Fruit fly (Drosophila melanogaster): ENCODE data around the gene Ube4A.

Gene Ube4A

dm6 chr2L:6667719-6668325, 9.5 kb downstream of the Ube4A start, which contains the start of gene Galt (continued):
- TF ChIP-seq CG10267 (tag; optimal IDR thresholded peaks at IDR 0.05) (peak; percentile 66), CG18599 (GFP tag; optimal IDR thresholded peaks at IDR 0.05) (peak; percentile 21), pzg (GFP tag; optimal IDR thresholded peaks at IDR 0.05) (peak; percentile 33), CG12391 (tag; optimal IDR thresholded peaks at IDR 0.05) (peak; percentile 58), Ada2b (GFP tag; IDR thresholded peaks at IDR 0.05) (peak; percentile 21; the same call in 1 of the 2 replicates), chinmo (GFP tag; IDR thresholded peaks at IDR 0.05; ENCODE audit: partially characterized antibody) (peak; percentile 90; the same call in 3 of the 4 replicates), zfh2 (GFP tag; optimal IDR thresholded peaks at IDR 0.05) (no peak), unpg (GFP tag; optimal IDR thresholded peaks at IDR 0.05) (peak; percentile 39), MESR4 (GFP tag; optimal IDR thresholded peaks at IDR 0.05) (peak; percentile 33), scrt (GFP tag; optimal IDR thresholded peaks at IDR 0.05) (no peak), crp (GFP tag; optimal IDR thresholded peaks at IDR 0.05) (peak in 1 of 2 experiments; percentile 73), Sry-β (GFP tag; optimal IDR thresholded peaks at IDR 0.05) (peak; percentile 76), lbe (GFP tag; optimal IDR thresholded peaks at IDR 0.05) (peak; percentile 19), Nf-YB (GFP tag; optimal IDR thresholded peaks at IDR 0.05) (peak; percentile 14), fru (optimal IDR thresholded peaks at IDR 0.05) (no peak), mld (GFP tag; IDR thresholded peaks at IDR 0.05; ENCODE audit: partially characterized antibody) (peak; percentile 47; the same call in 1 of the 3 replicates), CG2120 (GFP tag; optimal IDR thresholded peaks at IDR 0.05) (peak; percentile 59), CTCF (GFP tag; optimal IDR thresholded peaks at IDR 0.05) (no peak), CG8290 (GFP tag; optimal IDR thresholded peaks at IDR 0.05) (no peak), CG8290 (tag; optimal IDR thresholded peaks at IDR 0.05) (peak in 1 of 2 experiments; percentile 33), btn (GFP tag; optimal IDR thresholded peaks at IDR 0.05) (no peak), Dref (GFP tag; IDR thresholded peaks at IDR 0.05) (peak; percentile 63), Scr (GFP tag; IDR thresholded peaks at IDR 0.05; ENCODE audit: partially characterized antibody) (peak; percentile 77), nmo (GFP tag; optimal IDR thresholded peaks at IDR 0.05) (peak; percentile 52), ewg (GFP tag; optimal IDR thresholded peaks at IDR 0.05) (no peak), CG9817 (tag; optimal IDR thresholded peaks at IDR 0.05) (peak; percentile 31), Asciz (GFP tag; optimal IDR thresholded peaks at IDR 0.05) (peak; percentile 6), cato (GFP tag; optimal IDR thresholded peaks at IDR 0.05; ENCODE audit: borderline replicate concordance) (no peak), mirr (GFP tag; optimal IDR thresholded peaks at IDR 0.05) (peak; percentile 54), CG3281 (GFP tag; optimal IDR thresholded peaks at IDR 0.05) (peak; percentile 44), lmd (GFP tag; IDR thresholded peaks at IDR 0.05) (no peak), kni (GFP tag; optimal IDR thresholded peaks at IDR 0.05) (peak; percentile 57), Bgb (GFP tag; IDR thresholded peaks at IDR 0.05; ENCODE audit: partially characterized antibody) (peak; percentile 64; the same call in 1 of the 2 replicates), Hand (GFP tag; optimal IDR thresholded peaks at IDR 0.05) (no peak), Hey (tag; optimal IDR thresholded peaks at IDR 0.05) (no peak), ro (GFP tag; IDR thresholded peaks at IDR 0.05) (no peak), CG12769 (tag; optimal IDR thresholded peaks at IDR 0.05) (no peak), CG13424 (tag; optimal IDR thresholded peaks at IDR 0.05) (peak; percentile 46), CG2202 (tag; optimal IDR thresholded peaks at IDR 0.05) (peak; percentile 10), ab (GFP tag; optimal IDR thresholded peaks at IDR 0.05) (no peak), CG9215 (GFP tag; IDR thresholded peaks at IDR 0.05) (no peak), CG7987 (GFP tag; optimal IDR thresholded peaks at IDR 0.05) (peak; percentile 54), CG14710 (tag; optimal IDR thresholded peaks at IDR 0.05) (peak; percentile 68), sob (GFP tag; IDR thresholded peaks at IDR 0.05) (peak; percentile 59; the same call in 1 of the 2 replicates), E2f2 (GFP tag; IDR thresholded peaks at IDR 0.05) (peak; percentile 36; the same call in 1 of the 2 replicates), Dip2 (GFP tag; IDR thresholded peaks at IDR 0.05) (no peak), CG2712 (tag; optimal IDR thresholded peaks at IDR 0.05) (peak; percentile 69), unc-4 (GFP tag; IDR thresholded peaks at IDR 0.05; ENCODE audit: partially characterized antibody) (peak; percentile 63), CG1233 (GFP tag; optimal IDR thresholded peaks at IDR 0.05) (peak; percentile 46)
